Fruit fly (Drosophila melanogaster) whole organism, wandering third instar larva: ENCODE results near the gene CG13471.

Experiments
- Abd-B ChIP-seq: fragments of >200 bp; optimal IDR thresholded peaks from 2 replicates; lab custom pipeline; 2017; ENCODE audit warnings: missing biosample characterization, missing genetic modification characterization
- CG32264 ChIP-seq: fragments of 200-800 bp; sonication (Bioruptor generic); optimal IDR thresholded peaks from 2 replicates; lab custom pipeline; 2016; ENCODE audit warnings: missing biosample characterization, missing genetic modification characterization
- CG9705 ChIP-seq: fragments of 200-800 bp; sonication (Bioruptor generic); optimal IDR thresholded peaks from 2 replicates; lab custom pipeline; 2018; ENCODE audit warnings: missing biosample characterization, mild to moderate bottlenecking, missing genetic modification characterization
- CrebA ChIP-seq: fragments of 200-800 bp; sonication (Bioruptor generic); optimal IDR thresholded peaks from 2 replicates; lab custom pipeline; 2016; ENCODE audit warnings: missing biosample characterization, mild to moderate bottlenecking, missing genetic modification characterization, borderline replicate concordance
- Dfd ChIP-seq: fragments of >200 bp; optimal IDR thresholded peaks from 2 replicates; lab custom pipeline; 2017; ENCODE audit warnings: missing biosample characterization, missing genetic modification characterization
- Dif ChIP-seq: fragments of 200-275, 200-300 bp; sonication (Bioruptor generic); optimal IDR thresholded peaks from 2 replicates; lab custom pipeline; 2018; ENCODE audit warnings: missing biosample characterization, missing genetic modification characterization; ENCODE audit not compliant: partially characterized antibody
- GATAd ChIP-seq: sonication (Bioruptor generic); optimal IDR thresholded peaks from 2 replicates; lab custom pipeline; 2016; ENCODE audit warnings: missing biosample characterization, missing genetic modification characterization
- HLH106 ChIP-seq: fragments of 200-800 bp; optimal IDR thresholded peaks from 3 replicates; lab custom pipeline; 2019; ENCODE audit warnings: missing biosample characterization, mild to moderate bottlenecking, missing genetic modification characterization, moderate library complexity
- Hnf4 ChIP-seq: fragments of 200-800 bp; sonication (Bioruptor generic); optimal IDR thresholded peaks from 2 replicates; lab custom pipeline; 2016; ENCODE audit warnings: missing biosample characterization, mild to moderate bottlenecking, missing genetic modification characterization
- Hr78 ChIP-seq: fragments of >200 bp; optimal IDR thresholded peaks from 2 replicates; lab custom pipeline; 2017; ENCODE audit warnings: missing biosample characterization, missing genetic modification characterization
- Hr83 ChIP-seq: fragments of 200-300 bp; sonication (Bioruptor generic); optimal IDR thresholded peaks from 2 replicates; lab custom pipeline; 2016; ENCODE audit warnings: missing biosample characterization, mild to moderate bottlenecking, missing genetic modification characterization, moderate library complexity; ENCODE audit not compliant: poor library complexity, severe bottlenecking
- Jra ChIP-seq: sonication (Bioruptor generic); optimal IDR thresholded peaks from 2 replicates; lab custom pipeline; 2016; ENCODE audit warnings: missing biosample characterization, missing genetic modification characterization
- Mio ChIP-seq: sonication (Bioruptor generic); optimal IDR thresholded peaks from 2 replicates; lab custom pipeline; 2016; ENCODE audit warnings: missing biosample characterization, missing genetic modification characterization
- Myc ChIP-seq: fragments of >200 bp; optimal IDR thresholded peaks from 2 replicates; lab custom pipeline; 2017
- N ChIP-seq: fragments of >200 bp; optimal IDR thresholded peaks from 2 replicates; lab custom pipeline; 2018; ENCODE audit warnings: missing biosample characterization, missing external identifiers, missing genetic modification characterization
- OdsH ChIP-seq: fragments of 200-800 bp; sonication (Bioruptor generic); optimal IDR thresholded peaks from 2 replicates; lab custom pipeline; 2016; ENCODE audit warnings: missing biosample characterization, mild to moderate bottlenecking, missing genetic modification characterization
- Rel ChIP-seq, 2 experiments: fragments of 200-800 bp; sonication (Bioruptor generic) in 1 of 2; optimal IDR thresholded peaks; 2 replicates in 1 of 2; 3 replicates in 1 of 2; lab custom pipeline; 2016 to 2019; ENCODE audit warnings: mild to moderate bottlenecking in 2 of 2, missing biosample characterization in 2 of 2, missing genetic modification characterization in 2 of 2, moderate library complexity in 1 of 2
- Sp1 ChIP-seq: fragments of 200-800 bp; sonication (Bioruptor generic); optimal IDR thresholded peaks from 3 replicates; lab custom pipeline; 2019; ENCODE audit warnings: missing biosample characterization, mild to moderate bottlenecking, missing genetic modification characterization, moderate library complexity
- Vsx2 ChIP-seq: fragments of 200-300, 225-300 bp; sonication (Bioruptor generic); optimal IDR thresholded peaks from 2 replicates; lab custom pipeline; 2018; ENCODE audit warnings: missing biosample characterization, missing genetic modification characterization; ENCODE audit not compliant: partially characterized antibody
- br ChIP-seq: fragments of 200-800 bp; sonication (Bioruptor generic); optimal IDR thresholded peaks from 2 replicates; lab custom pipeline; 2016; ENCODE audit warnings: missing biosample characterization, missing genetic modification characterization
- brk ChIP-seq: fragments of 200-800 bp; sonication (Bioruptor generic); optimal IDR thresholded peaks from 2 replicates; lab custom pipeline; 2016; ENCODE audit warnings: missing biosample characterization, mild to moderate bottlenecking, missing genetic modification characterization
- dl ChIP-seq, 2 experiments: fragments of 175-275, 200-275 bp in 1 of 2; fragments of 200-275 bp in 1 of 2; sonication (Bioruptor generic); optimal IDR thresholded peaks; lab custom pipeline; 2018; ENCODE audit warnings: mild to moderate bottlenecking in 2 of 2, missing biosample characterization in 2 of 2, missing genetic modification characterization in 2 of 2, moderate library complexity in 2 of 2; ENCODE audit not compliant: partially characterized antibody in 2 of 2, insufficient read depth in 1 of 2
- dmrt93B ChIP-seq: fragments of 200-800 bp; sonication (Bioruptor generic); optimal IDR thresholded peaks from 2 replicates; lab custom pipeline; 2018; ENCODE audit warnings: missing biosample characterization, mild to moderate bottlenecking, missing genetic modification characterization
- dsf ChIP-seq: sonication (Bioruptor generic); optimal IDR thresholded peaks from 2 replicates; lab custom pipeline; 2016; ENCODE audit warnings: missing biosample characterization, missing genetic modification characterization, borderline replicate concordance
- ey ChIP-seq: fragments of 200-800 bp; sonication (Bioruptor generic); optimal IDR thresholded peaks from 2 replicates; lab custom pipeline; 2016; ENCODE audit warnings: missing biosample characterization, missing genetic modification characterization
- foxo ChIP-seq, 2 experiments: fragments of 200-800 bp; sonication (Bioruptor generic); optimal IDR thresholded peaks; 2 replicates in 1 of 2; 3 replicates in 1 of 2; lab custom pipeline; 2016 to 2017; ENCODE audit warnings: missing biosample characterization in 2 of 2, missing genetic modification characterization in 2 of 2
- fru ChIP-seq: fragments of 200-800 bp; sonication (Bioruptor generic); optimal IDR thresholded peaks from 3 replicates; lab custom pipeline; 2016; ENCODE audit warnings: missing biosample characterization, mild to moderate bottlenecking, missing genetic modification characterization
- h ChIP-seq: fragments of 200-800 bp; sonication (Bioruptor generic); optimal IDR thresholded peaks from 3 replicates; lab custom pipeline; 2016; ENCODE audit warnings: missing biosample characterization, mild to moderate bottlenecking, missing genetic modification characterization
- jim ChIP-seq: fragments of 175-275, 200-325 bp; sonication (Bioruptor generic); optimal IDR thresholded peaks from 2 replicates; lab custom pipeline; 2016; ENCODE audit warnings: missing biosample characterization, mild to moderate bottlenecking, missing genetic modification characterization
- lola ChIP-seq: fragments of >200 bp; optimal IDR thresholded peaks from 2 replicates; lab custom pipeline; 2017; ENCODE audit warnings: missing biosample characterization, missing genetic modification characterization
- pan ChIP-seq: fragments of >200 bp; optimal IDR thresholded peaks from 2 replicates; lab custom pipeline; 2017
- psq ChIP-seq: fragments of 200-800 bp; sonication (Bioruptor generic); optimal IDR thresholded peaks from 3 replicates; lab custom pipeline; 2017; ENCODE audit warnings: missing biosample characterization, mild to moderate bottlenecking, missing genetic modification characterization, moderate library complexity
- rgr ChIP-seq: fragments of 200-800 bp; sonication (Bioruptor generic); optimal IDR thresholded peaks from 3 replicates; lab custom pipeline; 2016; ENCODE audit warnings: missing biosample characterization, mild to moderate bottlenecking, missing genetic modification characterization
- sage ChIP-seq: fragments of 200-800 bp; sonication (Bioruptor generic); optimal IDR thresholded peaks from 2 replicates; lab custom pipeline; 2016; ENCODE audit warnings: missing biosample characterization, mild to moderate bottlenecking, missing genetic modification characterization
- sv ChIP-seq: fragments of 200-800 bp; sonication (Bioruptor generic); optimal IDR thresholded peaks from 3 replicates; lab custom pipeline; 2016; ENCODE audit warnings: missing biosample characterization, missing genetic modification characterization
- tai ChIP-seq: sonication (Bioruptor generic); optimal IDR thresholded peaks from 2 replicates; lab custom pipeline; 2016; ENCODE audit warnings: missing biosample characterization, missing genetic modification characterization
- usp ChIP-seq: fragments of >200 bp; optimal IDR thresholded peaks from 2 replicates; lab custom pipeline; 2017; ENCODE audit warnings: missing biosample characterization, missing genetic modification characterization
- woc ChIP-seq: sonication (Bioruptor generic); optimal IDR thresholded peaks from 2 replicates; lab custom pipeline; 2016; ENCODE audit warnings: missing biosample characterization, mild to moderate bottlenecking, missing genetic modification characterization

The CG13471 gene

dm6 chr3L:14761837-14762785 is 28.8 kb upstream of the CG13471 start, which contains the start of the genes Tsen34 and Mgat4a:
TSS of gene Tsen34 (minus strand) at chr3L:14761844.
TSS of gene Mgat4a (plus strand) at chr3L:14762028.
- TF ChIP-seq Hr83 (GFP tag; lab: Kevin White, UChicago) (peak; percentile 66), OdsH (GFP tag; lab: Kevin White, UChicago) (peak; percentile 70), fru (no peak), Vsx2 (GFP tag; lab: Kevin White, UChicago) (no peak), h (GFP tag; lab: Kevin White, UChicago) (peak; percentile 79), usp (GFP tag; lab: Kevin White, UChicago) (no peak), sv (GFP tag; lab: Kevin White, UChicago) (peak; percentile 43), Dfd (GFP tag; lab: Kevin White, UChicago) (no peak), dsf (GFP tag; lab: Kevin White, UChicago) (no peak), N (GFP tag; lab: Kevin White, UChicago) (no peak), CG32264 (GFP tag; lab: Kevin White, UChicago) (no peak), lola (GFP tag; lab: Kevin White, UChicago) (no peak), tai (GFP tag; lab: Kevin White, UChicago) (no peak), psq (GFP tag; lab: Kevin White, UChicago) (peak; percentile 50), Sp1 (GFP tag; lab: Kevin White, UChicago) (no peak), Hr78 (GFP tag; lab: Kevin White, UChicago) (no peak), Dif (GFP tag; lab: Kevin White, UChicago) (no peak), Jra (peak; percentile 63), Abd-B (GFP tag; lab: Kevin White, UChicago) (no peak), HLH106 (tag; lab: Kevin White, UChicago) (no peak), CrebA (GFP tag; lab: Kevin White, UChicago) (no peak), dl (GFP tag; optimal IDR thresholded peaks at IDR 0.05; lab: Kevin White, UChicago; ENCODE audit: insufficient read depth in 1 of 2, partially characterized antibody in 2 of 2) (no peak), sage (GFP tag; lab: Kevin White, UChicago) (no peak), jim (GFP tag; lab: Kevin White, UChicago) (peak; percentile 32), CG9705 (GFP tag; lab: Kevin White, UChicago) (peak; percentile 27), pan (lab: Kevin White, UChicago) (no peak), Hnf4 (GFP tag; lab: Kevin White, UChicago) (no peak), GATAd (GFP tag; lab: Kevin White, UChicago) (peak; percentile 32), ey (peak; percentile 31), br (GFP tag; lab: Kevin White, UChicago) (peak; percentile 59), Mio (GFP tag; lab: Kevin White, UChicago) (no peak), foxo (GFP tag; optimal IDR thresholded peaks at IDR 0.05; lab: Kevin White, UChicago) (peak in 1 of 2 experiments; percentile 50), Rel (GFP tag; optimal IDR thresholded peaks at IDR 0.05; lab: Kevin White, UChicago) (no peak), Rel (tag; optimal IDR thresholded peaks at IDR 0.05; lab: Kevin White, UChicago) (peak; percentile 91), rgr (GFP tag; lab: Kevin White, UChicago) (peak; percentile 51), Myc (lab: Kevin White, UChicago) (no peak), woc (GFP tag; lab: Kevin White, UChicago) (peak; percentile 9), brk (no peak), dmrt93B (GFP tag; lab: Kevin White, UChicago) (no peak)

DNA sequence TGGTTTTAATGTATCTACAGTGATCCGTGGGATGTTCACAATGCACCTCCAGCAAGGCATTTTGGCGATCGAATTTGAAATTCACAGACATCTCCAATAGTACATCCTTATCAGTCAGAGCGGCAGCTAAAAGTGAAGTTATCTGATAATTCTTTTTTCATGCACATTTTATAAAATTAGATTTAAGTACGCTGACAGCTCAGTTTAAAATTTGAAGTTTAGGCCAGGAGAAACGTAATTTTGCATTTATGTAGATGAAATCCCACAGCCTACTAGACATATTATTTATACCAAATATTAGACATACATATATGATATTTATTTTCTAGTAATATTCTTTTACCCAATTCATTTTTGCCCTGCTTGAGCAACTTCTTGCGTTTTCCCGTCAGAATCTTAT is 27.6 kb upstream of the CG13471 start, which contains the start of gene Trl:
TSS of gene Trl (minus strand) at position 101 of the 400 bp plus-strand sequence.
- TF ChIP-seq N (GFP tag; lab: Kevin White, UChicago) (no peak), pan (lab: Kevin White, UChicago) (no peak), Hr78 (GFP tag; lab: Kevin White, UChicago) (no peak), CrebA (GFP tag; lab: Kevin White, UChicago) (no peak), CG32264 (GFP tag; lab: Kevin White, UChicago) (no peak), dl (GFP tag; optimal IDR thresholded peaks at IDR 0.05; lab: Kevin White, UChicago; ENCODE audit: insufficient read depth in 1 of 2, partially characterized antibody in 2 of 2) (no peak), sage (GFP tag; lab: Kevin White, UChicago) (no peak), usp (GFP tag; lab: Kevin White, UChicago) (no peak), dsf (GFP tag; lab: Kevin White, UChicago) (no peak), Sp1 (GFP tag; lab: Kevin White, UChicago) (no peak), brk (no peak), Hnf4 (GFP tag; lab: Kevin White, UChicago) (no peak), Dif (GFP tag; lab: Kevin White, UChicago) (no peak), Abd-B (GFP tag; lab: Kevin White, UChicago) (no peak)
- TF ChIP-seq, all 38 proteins: peak for 0
